Worm (Caenorhabditis elegans): ENCODE data around the gene cdo-1.
"Not testable (repeated sequence)": the region's sequence is repeated elsewhere in the genome, so short reads cannot be mapped to it uniquely, and the experiment has no call there.

DNA sequence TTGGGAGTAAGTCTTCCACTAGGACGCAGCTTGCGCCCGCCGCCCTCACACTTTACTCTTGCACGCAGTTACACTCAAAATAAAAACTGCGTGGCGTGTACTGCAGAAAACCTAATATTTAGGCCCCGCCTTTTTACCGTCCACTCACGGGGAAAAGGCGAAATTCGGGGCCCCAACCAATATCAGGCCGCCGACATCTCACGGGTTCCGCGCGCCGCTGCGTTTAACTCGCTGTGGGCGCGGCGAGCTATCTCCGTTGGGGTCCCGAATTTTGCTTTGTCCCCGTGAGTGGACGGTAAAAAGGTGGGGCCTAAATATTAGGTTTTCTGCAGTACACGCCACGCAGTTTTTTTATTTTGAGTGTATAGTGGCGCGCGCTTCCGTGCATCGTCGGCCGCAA lies 29.2 kb upstream of the cdo-1 start:
- not testable (repeated sequence) for TF ChIP-seq hmg-1.1 (GFP tag; IDR thresholded peaks at IDR 0.05); fkh-10 (GFP tag; optimal IDR thresholded peaks at IDR 0.05); ZK546.5 (tag; optimal IDR thresholded peaks at IDR 0.05); lin-39 (tag; optimal IDR thresholded peaks at IDR 0.05); cey-2 (tag; optimal IDR thresholded peaks at IDR 0.05; ENCODE audit: borderline replicate concordance, insufficient read depth); tra-1 (GFP tag; IDR thresholded peaks at IDR 0.05); nhr-11 (tag; optimal IDR thresholded peaks at IDR 0.05); Y5F2A.4 (GFP tag; optimal IDR thresholded peaks at IDR 0.05); lin-29 (GFP tag; IDR thresholded peaks at IDR 0.05); aha-1 (tag); lin-15B (tag; optimal IDR thresholded peaks at IDR 0.05); lin-1 (GFP tag; IDR thresholded peaks at IDR 0.05); unc-130 (GFP tag; optimal IDR thresholded peaks at IDR 0.05); fos-1 (tag; optimal IDR thresholded peaks at IDR 0.05)

Data from whole organism, L4 larva.